Fruit fly (Drosophila melanogaster) whole organism, prepupa: Measurements from ENCODE around the gene CG15646.

Experiments
- Blimp-1 ChIP-seq: fragments of 200-800 bp; sonication (Bioruptor generic); optimal IDR thresholded peaks from 3 replicates; lab custom pipeline; 2017; ENCODE audit warnings: missing biosample characterization, missing genetic modification characterization, mild to moderate bottlenecking, moderate library complexity, missing genetic modification reagents
- CG10631 ChIP-seq: fragments of 200-800 bp; sonication (Bioruptor generic); optimal IDR thresholded peaks from 2 replicates; lab custom pipeline; 2016; ENCODE audit warnings: missing biosample characterization, missing genetic modification characterization
- CG10669 ChIP-seq: fragments of 200-800 bp; sonication (Bioruptor generic); optimal IDR thresholded peaks from 3 replicates; lab custom pipeline; 2018; ENCODE audit warnings: missing biosample characterization, mild to moderate bottlenecking, missing genetic modification characterization, moderate library complexity
- CG11294 ChIP-seq: fragments of 200-800 bp; sonication (Bioruptor generic); IDR thresholded peaks from 2 replicates; pipeline ENCODE4 v1.3.6; 2022; ENCODE audit warnings: missing biosample characterization, missing genetic modification characterization
- CG11902 ChIP-seq: fragments of 200-800 bp; sonication (Bioruptor generic); optimal IDR thresholded peaks from 3 replicates; lab custom pipeline; 2016; ENCODE audit warnings: missing biosample characterization, missing genetic modification characterization
- CG15336 ChIP-seq: fragments of 200-800 bp; sonication (Bioruptor generic); IDR thresholded peaks from 2 replicates; pipeline ENCODE4 v1.3.6; 2022; ENCODE audit warnings: missing biosample characterization, missing genetic modification characterization
- CG1621 ChIP-seq: fragments of 200-800 bp; sonication (Bioruptor generic); optimal IDR thresholded peaks from 3 replicates; lab custom pipeline; 2018; ENCODE audit warnings: missing biosample characterization, mild to moderate bottlenecking, missing genetic modification characterization
- CG16779 ChIP-seq: fragments of 200-800 bp; sonication (Bioruptor generic); optimal IDR thresholded peaks from 3 replicates; lab custom pipeline; 2017; ENCODE audit warnings: missing biosample characterization, mild to moderate bottlenecking, missing genetic modification characterization
- CG3032 ChIP-seq: fragments of 200-800 bp; optimal IDR thresholded peaks from 2 replicates; lab custom pipeline; 2019; ENCODE audit warnings: missing biosample characterization, mild to moderate bottlenecking, missing genetic modification characterization, moderate library complexity
- CG31627 ChIP-seq: fragments of 200-800 bp; sonication (Bioruptor generic); optimal IDR thresholded peaks from 3 replicates; lab custom pipeline; 2016; ENCODE audit warnings: missing biosample characterization, missing genetic modification characterization
- CG34406 ChIP-seq: fragments of 200-800 bp; sonication (Bioruptor generic); optimal IDR thresholded peaks from 3 replicates; lab custom pipeline; 2016; ENCODE audit warnings: missing biosample characterization, missing genetic modification characterization
- CG3919 ChIP-seq: fragments of 200-800 bp; sonication (Bioruptor generic); optimal IDR thresholded peaks from 3 replicates; lab custom pipeline; 2016; ENCODE audit warnings: missing biosample characterization, missing genetic modification characterization
- CG4318 ChIP-seq: fragments of 200-800 bp; sonication (Bioruptor generic); optimal IDR thresholded peaks from 3 replicates; lab custom pipeline; 2017; ENCODE audit warnings: missing biosample characterization, mild to moderate bottlenecking, missing genetic modification characterization
- CG6163 ChIP-seq: fragments of 200-800 bp; sonication (Bioruptor generic); IDR thresholded peaks from 3 replicates; pipeline ENCODE4 v1.3.6; 2022; ENCODE audit warnings: missing biosample characterization, missing genetic modification characterization
- CG6276 ChIP-seq: fragments of 200-800 bp; sonication (Bioruptor generic); optimal IDR thresholded peaks from 2 replicates; lab custom pipeline; 2017; ENCODE audit warnings: missing biosample characterization, mild to moderate bottlenecking, missing genetic modification characterization
- CG6792 ChIP-seq: fragments of 200-800 bp; sonication (Bioruptor generic); optimal IDR thresholded peaks from 3 replicates; lab custom pipeline; 2016; ENCODE audit warnings: missing biosample characterization, missing genetic modification characterization
- CG6808 ChIP-seq: fragments of 200-800 bp; sonication (Bioruptor generic); optimal IDR thresholded peaks from 3 replicates; lab custom pipeline; 2017; ENCODE audit warnings: missing biosample characterization, missing genetic modification characterization, mild to moderate bottlenecking, moderate library complexity, missing genetic modification reagents
- CG6854 ChIP-seq: fragments of 200-800 bp; sonication (Bioruptor generic); optimal IDR thresholded peaks from 2 replicates; lab custom pipeline; 2017; ENCODE audit warnings: missing biosample characterization, mild to moderate bottlenecking, missing genetic modification characterization
- CG7368 ChIP-seq: fragments of 200-800 bp; sonication (Bioruptor generic); optimal IDR thresholded peaks from 3 replicates; lab custom pipeline; 2016; ENCODE audit warnings: missing biosample characterization, missing genetic modification characterization
- CG8319 ChIP-seq: fragments of 200-800 bp; sonication (Bioruptor generic); optimal IDR thresholded peaks from 3 replicates; lab custom pipeline; 2016; ENCODE audit warnings: missing biosample characterization, missing genetic modification characterization
- CG9139 ChIP-seq: fragments of 200-800 bp; sonication (Bioruptor generic); optimal IDR thresholded peaks from 3 replicates; lab custom pipeline; 2017; ENCODE audit warnings: missing biosample characterization, mild to moderate bottlenecking, missing genetic modification characterization
- Eip75B ChIP-seq: fragments of 200-800 bp; sonication (Bioruptor generic); optimal IDR thresholded peaks from 3 replicates; lab custom pipeline; 2016; ENCODE audit warnings: missing biosample characterization, missing genetic modification characterization
- Eip93F ChIP-seq: fragments of 200-800 bp; sonication (Bioruptor generic); optimal IDR thresholded peaks from 2 replicates; lab custom pipeline; 2016; ENCODE audit warnings: missing biosample characterization, mild to moderate bottlenecking, missing genetic modification characterization
- Ets21C ChIP-seq: fragments of 200-800 bp; sonication (Bioruptor generic); optimal IDR thresholded peaks from 3 replicates; lab custom pipeline; 2016; ENCODE audit warnings: missing biosample characterization, missing genetic modification characterization
- Ets96B ChIP-seq: fragments of 200-800 bp; optimal IDR thresholded peaks from 2 replicates; lab custom pipeline; 2019; ENCODE audit warnings: missing biosample characterization, mild to moderate bottlenecking, missing genetic modification characterization, moderate library complexity
- Gug ChIP-seq: fragments of 200-800 bp; sonication (Bioruptor generic); IDR thresholded peaks from 2 replicates; pipeline ENCODE4 v1.3.6; 2022; ENCODE audit warnings: missing biosample characterization, missing genetic modification characterization
- Hr4 ChIP-seq: fragments of 200-800 bp; sonication (Bioruptor generic); optimal IDR thresholded peaks from 3 replicates; lab custom pipeline; 2016; ENCODE audit warnings: missing biosample characterization, missing genetic modification characterization
- Lpt ChIP-seq: fragments of 200-800 bp; sonication (Bioruptor generic); optimal IDR thresholded peaks from 3 replicates; lab custom pipeline; 2016; ENCODE audit warnings: missing biosample characterization, missing genetic modification characterization
- Met ChIP-seq: fragments of 200-800 bp; sonication (Bioruptor generic); optimal IDR thresholded peaks from 3 replicates; lab custom pipeline; 2016; ENCODE audit warnings: missing biosample characterization, missing genetic modification characterization
- OdsH ChIP-seq: fragments of 200-800 bp; sonication (Bioruptor generic); optimal IDR thresholded peaks from 3 replicates; lab custom pipeline; 2016; ENCODE audit warnings: missing biosample characterization, missing genetic modification characterization
- Smox ChIP-seq: fragments of 200-800 bp; sonication (Bioruptor generic); optimal IDR thresholded peaks from 3 replicates; lab custom pipeline; 2016; ENCODE audit warnings: missing biosample characterization, missing genetic modification characterization
- Sox102F ChIP-seq: fragments of 200-800 bp; sonication (Bioruptor generic); optimal IDR thresholded peaks from 2 replicates; lab custom pipeline; 2016; ENCODE audit warnings: missing biosample characterization, mild to moderate bottlenecking, missing genetic modification characterization
- Sox14 ChIP-seq: fragments of 200-800 bp; sonication (Bioruptor generic); optimal IDR thresholded peaks from 3 replicates; lab custom pipeline; 2016; ENCODE audit warnings: missing biosample characterization, missing genetic modification characterization
- Sox15 ChIP-seq: fragments of 200-800 bp; sonication (Bioruptor generic); optimal IDR thresholded peaks from 3 replicates; lab custom pipeline; 2016; ENCODE audit warnings: missing biosample characterization, missing genetic modification characterization
- achi ChIP-seq: fragments of 200-800 bp; sonication (Bioruptor generic); optimal IDR thresholded peaks from 3 replicates; lab custom pipeline; 2016; ENCODE audit warnings: missing biosample characterization, missing genetic modification characterization
- cyc ChIP-seq: fragments of 200-800 bp; sonication (Bioruptor generic); optimal IDR thresholded peaks from 3 replicates; lab custom pipeline; 2016; ENCODE audit warnings: missing biosample characterization, missing genetic modification characterization
- dsx ChIP-seq: fragments of 200-800 bp; optimal IDR thresholded peaks from 3 replicates; lab custom pipeline; 2019; ENCODE audit warnings: missing biosample characterization, mild to moderate bottlenecking, missing genetic modification characterization, moderate library complexity; ENCODE audit not compliant: poor library complexity, severe bottlenecking
- eg ChIP-seq: fragments of 200-800 bp; sonication (Bioruptor generic); IDR thresholded peaks from 3 replicates; pipeline ENCODE4 v1.3.6; 2022; ENCODE audit warnings: missing biosample characterization, missing genetic modification characterization
- esn ChIP-seq: fragments of 200-800 bp; sonication (Bioruptor generic); optimal IDR thresholded peaks from 2 replicates; lab custom pipeline; 2016; ENCODE audit warnings: missing biosample characterization, mild to moderate bottlenecking, missing genetic modification characterization, moderate library complexity
- fd59A ChIP-seq: fragments of 200-800 bp; sonication (Bioruptor generic); optimal IDR thresholded peaks from 2 replicates; lab custom pipeline; 2017; ENCODE audit warnings: missing biosample characterization, mild to moderate bottlenecking, missing genetic modification characterization, missing genetic modification reagents
- fd85E ChIP-seq: fragments of 200-800 bp; sonication (Bioruptor generic); optimal IDR thresholded peaks from 3 replicates; lab custom pipeline; 2016; ENCODE audit warnings: missing biosample characterization, missing genetic modification characterization
- fkh ChIP-seq: fragments of 200-800 bp; sonication (Bioruptor generic); optimal IDR thresholded peaks from 3 replicates; lab custom pipeline; 2017; ENCODE audit warnings: missing biosample characterization, mild to moderate bottlenecking, missing genetic modification characterization, moderate library complexity
- lz ChIP-seq: fragments of 200-800 bp; sonication (Bioruptor generic); optimal IDR thresholded peaks from 3 replicates; lab custom pipeline; 2016; ENCODE audit warnings: missing biosample characterization, missing genetic modification characterization
- net ChIP-seq: fragments of 200-800 bp; sonication (Bioruptor generic); optimal IDR thresholded peaks from 3 replicates; lab custom pipeline; 2016; ENCODE audit warnings: missing biosample characterization, missing genetic modification characterization
- pdm3 ChIP-seq: fragments of 200-800 bp; sonication (Bioruptor generic); optimal IDR thresholded peaks from 3 replicates; lab custom pipeline; 2016; ENCODE audit warnings: missing biosample characterization, missing genetic modification characterization
- salr ChIP-seq, 2 experiments: fragments of 200-800 bp; sonication (Bioruptor generic); optimal IDR thresholded peaks; 3 replicates each; lab custom pipeline; 2016 to 2018; ENCODE audit warnings: missing biosample characterization in 2 of 2, missing genetic modification characterization in 2 of 2, mild to moderate bottlenecking in 1 of 2
- spab ChIP-seq: fragments of 200-800 bp; sonication (Bioruptor generic); optimal IDR thresholded peaks from 2 replicates; lab custom pipeline; 2017; ENCODE audit warnings: missing biosample characterization, mild to moderate bottlenecking, missing genetic modification characterization, missing genetic modification reagents
- ss ChIP-seq, 2 experiments: fragments of 200-800 bp; sonication (Bioruptor generic); optimal IDR thresholded peaks; 2 replicates in 1 of 2; 3 replicates in 1 of 2; lab custom pipeline; 2017 to 2018; ENCODE audit warnings: mild to moderate bottlenecking in 2 of 2, missing biosample characterization in 2 of 2, missing genetic modification characterization in 2 of 2, moderate library complexity in 1 of 2
- svp ChIP-seq: fragments of 200-800 bp; sonication (Bioruptor generic); peaks from one replicate; lab custom pipeline; 2016; ENCODE audit warnings: missing biosample characterization, missing genetic modification characterization
- topi ChIP-seq: fragments of 200-800 bp; sonication (Bioruptor generic); optimal IDR thresholded peaks from 3 replicates; lab custom pipeline; 2016; ENCODE audit warnings: missing biosample characterization, missing genetic modification characterization
- vri ChIP-seq: fragments of 200-800 bp; sonication (Bioruptor generic); optimal IDR thresholded peaks from 3 replicates; lab custom pipeline; 2016; ENCODE audit warnings: missing biosample characterization, mild to moderate bottlenecking, missing genetic modification characterization

CG15646 gene

DNA sequence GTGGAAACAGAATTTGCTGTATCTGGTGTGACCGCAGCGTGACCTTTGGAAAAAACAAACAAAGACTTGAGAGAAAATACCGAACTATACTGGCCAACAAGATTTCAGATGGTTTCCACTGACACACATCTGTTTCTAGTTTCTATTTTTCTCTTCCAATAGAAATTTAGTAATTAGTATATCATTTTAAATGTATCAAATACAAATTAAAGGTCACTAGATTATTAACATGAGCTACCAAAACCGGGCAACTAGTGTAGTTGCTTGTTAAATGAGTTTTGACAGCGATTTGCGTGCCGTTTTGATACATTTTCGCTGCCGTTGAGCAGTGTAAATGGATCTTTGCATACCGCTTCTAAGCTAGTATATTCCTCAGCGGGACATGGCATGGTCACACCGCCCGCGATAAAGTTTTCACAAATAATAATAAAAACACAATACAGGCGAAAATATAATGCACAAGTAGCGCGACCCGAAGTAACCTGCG is 32.9 kb upstream of the CG15646 start, which contains the start of the genes Pis and Hap40:
Gene Pis (minus strand): TSS at position 51 of the 487 bp plus-strand sequence.
Gene Hap40 (plus strand): TSS at position 406 of the 487 bp plus-strand sequence.
- TF ChIP-seq fkh (GFP tag; lab: Kevin White, UChicago) (peak; percentile 77), CG15336 (0 out of 2 replicates have a peak, but pooled peaks have one; percentile 17), OdsH (GFP tag; lab: Kevin White, UChicago) (no peak), Ets21C (peak; percentile 59), Eip75B (GFP tag; lab: Kevin White, UChicago) (no peak), Sox14 (GFP tag; lab: Kevin White, UChicago) (peak; percentile 83), CG8319 (GFP tag; lab: Kevin White, UChicago) (peak; percentile 19), Smox (GFP tag; lab: Kevin White, UChicago) (peak; percentile 70), CG6792 (GFP tag; lab: Kevin White, UChicago) (peak; percentile 39), CG11294 (GFP tag; lab: Robert Waterston, UW) (peak; percentile 12; the same call in 1 of the 2 replicates), Hr4 (GFP tag; lab: Kevin White, UChicago) (peak; percentile 67), Eip93F (GFP tag; lab: Kevin White, UChicago) (peak; percentile 15), fd59A (peak; percentile 42), CG4318 (GFP tag; lab: Kevin White, UChicago) (peak; percentile 67), Gug (peak; percentile 53), CG6163 (peak; percentile 60; the same call in 2 of the 3 replicates), CG6808 (GFP tag; lab: Kevin White, UChicago) (peak; percentile 47), CG10631 (GFP tag; lab: Kevin White, UChicago) (peak; percentile 70), esn (GFP tag; lab: Kevin White, UChicago) (peak; percentile 67), CG31627 (peak; percentile 77), achi (GFP tag; lab: Kevin White, UChicago) (no peak), Sox15 (GFP tag; lab: Kevin White, UChicago) (peak; percentile 68), Blimp-1 (no peak), cyc (GFP tag; lab: Kevin White, UChicago) (peak; percentile 64), ss (GFP tag; optimal IDR thresholded peaks at IDR 0.05; lab: Kevin White, UChicago) (no peak), Ets96B (peak; percentile 55), CG9139 (GFP tag; lab: Kevin White, UChicago) (no peak), vri (peak; percentile 22), spab (no peak), CG11902 (GFP tag; lab: Kevin White, UChicago) (peak; percentile 63), topi (GFP tag; lab: Kevin White, UChicago) (peak; percentile 61), CG10669 (GFP tag; lab: Kevin White, UChicago) (peak; percentile 49), net (GFP tag; lab: Kevin White, UChicago) (peak; percentile 36), Met (no peak), CG1621 (tag; lab: Kevin White, UChicago) (no peak), svp (GFP tag; lab: Kevin White, UChicago) (peak; percentile 94), CG16779 (tag; lab: Kevin White, UChicago) (no peak), CG3919 (GFP tag; lab: Kevin White, UChicago) (peak; percentile 51), Lpt (peak; percentile 37), dsx (peak; percentile 56), Sox102F (no peak), CG7368 (no peak), lz (GFP tag; lab: Kevin White, UChicago) (peak; percentile 78), eg (GFP tag; lab: Robert Waterston, UW) (no peak), CG6276 (GFP tag; lab: Kevin White, UChicago) (no peak), CG34406 (GFP tag; lab: Kevin White, UChicago) (peak; percentile 35), CG3032 (tag; lab: Kevin White, UChicago) (peak; percentile 76), salr (GFP tag; optimal IDR thresholded peaks at IDR 0.05; lab: Kevin White, UChicago) (peak in 1 of 2 experiments; percentile 28), pdm3 (peak; percentile 69), CG6854 (GFP tag; lab: Kevin White, UChicago) (no peak), fd85E (GFP tag; lab: Kevin White, UChicago) (no peak)
